Fruit fly (Drosophila melanogaster): ENCODE measurements around the gene CanA1.

Gene CanA1

dm6 chr3R:31038473-31039424, at the start of gene CanA1:
CanA1 (plus strand) TSS chr3R:31039374.
- TF ChIP-seq Bdp1 (GFP tag; optimal IDR thresholded peaks at IDR 0.05) (no peak), Lhr (GFP tag; optimal IDR thresholded peaks at IDR 0.05) (no peak), dmrt99B (tag; optimal IDR thresholded peaks at IDR 0.05) (no peak), Doc2 (GFP tag; IDR thresholded peaks at IDR 0.05) (no peak), Dp (GFP tag; optimal IDR thresholded peaks at IDR 0.05) (no peak), Dip3 (GFP tag; optimal IDR thresholded peaks at IDR 0.05) (no peak), dysf (GFP tag; IDR thresholded peaks at IDR 0.05) (peak; percentile 62; the same call in 2 of the 3 replicates), inv (GFP tag; IDR thresholded peaks at IDR 0.05; ENCODE audit: partially characterized antibody) (no peak), Med (GFP tag) (peak; percentile 38), mld (GFP tag; IDR thresholded peaks at IDR 0.05; ENCODE audit: partially characterized antibody) (no peak), CG3281 (GFP tag; optimal IDR thresholded peaks at IDR 0.05) (peak; percentile 21), CG6854 (GFP tag; optimal IDR thresholded peaks at IDR 0.05) (no peak), CG3065 (GFP tag; optimal IDR thresholded peaks at IDR 0.05) (no peak), CG2120 (GFP tag; optimal IDR thresholded peaks at IDR 0.05) (peak; percentile 11), crp (GFP tag; optimal IDR thresholded peaks at IDR 0.05) (no peak), CG1529 (GFP tag; optimal IDR thresholded peaks at IDR 0.05) (no peak), Taf1 (GFP tag; IDR thresholded peaks at IDR 0.05) (no peak), sens-2 (GFP tag; IDR thresholded peaks at IDR 0.05) (no peak), CG11247 (GFP tag; IDR thresholded peaks at IDR 0.05) (no peak), pb (GFP tag; optimal IDR thresholded peaks at IDR 0.05) (no peak), salm (tag; optimal IDR thresholded peaks at IDR 0.05) (no peak), CG11696 (GFP tag; IDR thresholded peaks at IDR 0.05) (no peak), CG12391 (tag; optimal IDR thresholded peaks at IDR 0.05) (no peak), slou (GFP tag; optimal IDR thresholded peaks at IDR 0.05) (no peak), Gug (GFP tag; IDR thresholded peaks at IDR 0.05) (no peak), twi (tag; optimal IDR thresholded peaks at IDR 0.05) (no peak), ind (GFP tag; optimal IDR thresholded peaks at IDR 0.05) (peak; percentile 5), Bteb2 (GFP tag; optimal IDR thresholded peaks at IDR 0.05) (no peak), Awh (GFP tag; IDR thresholded peaks at IDR 0.05) (no peak), CG17385 (GFP tag; optimal IDR thresholded peaks at IDR 0.05) (no peak), CG17328 (GFP tag; IDR thresholded peaks at IDR 0.05) (no peak), so (GFP tag; IDR thresholded peaks at IDR 0.05) (no peak), nerfin-2 (GFP tag; IDR thresholded peaks at IDR 0.05; ENCODE audit: partially characterized antibody) (no peak), cg (GFP tag; optimal IDR thresholded peaks at IDR 0.05) (peak; percentile 22), tgo (GFP tag; IDR thresholded peaks at IDR 0.05) (peak; percentile 13; the same call in 2 of the 3 replicates), crol (GFP tag; IDR thresholded peaks at IDR 0.05) (0 out of 2 replicates have a peak, but pooled peaks have one; percentile 15), usp (GFP tag; optimal IDR thresholded peaks at IDR 0.05) (no peak), schlank (tag; optimal IDR thresholded peaks at IDR 0.05) (no peak), tna (GFP tag; IDR thresholded peaks at IDR 0.05; ENCODE audit: partially characterized antibody) (no peak), Sox102F (GFP tag; optimal IDR thresholded peaks at IDR 0.05) (no peak), ssp (GFP tag; IDR thresholded peaks at IDR 0.05) (no peak), Elba2 (GFP tag; optimal IDR thresholded peaks at IDR 0.05) (no peak), Fer2 (tag; optimal IDR thresholded peaks at IDR 0.05) (no peak), HLH4C (GFP tag; IDR thresholded peaks at IDR 0.05; ENCODE audit: partially characterized antibody) (no peak), Pdp1 (GFP tag; optimal IDR thresholded peaks at IDR 0.05) (no peak), CG6272 (GFP tag; IDR thresholded peaks at IDR 0.05) (no peak), CG15269 (tag; optimal IDR thresholded peaks at IDR 0.05) (peak; percentile 44), CG8089 (GFP tag; optimal IDR thresholded peaks at IDR 0.05) (no peak), CG11695 (GFP tag; IDR thresholded peaks at IDR 0.05) (peak; percentile 57; the same call in 2 of the 3 replicates)

Measured in whole organism, embryonic.